Worm (Caenorhabditis elegans) whole organism, L3 larva: ENCODE data around the gene F07F6.7.

Experiments
- ZK546.5 ChIP-seq: sonication (generic microtip); optimal IDR thresholded peaks from 2 replicates; lab custom pipeline; 2017; ENCODE audit warnings: missing biosample characterization, missing genetic modification characterization
- aly-2 ChIP-seq: fragments of 150-350 bp; optimal IDR thresholded peaks from 2 replicates; lab custom pipeline; 2014; ENCODE audit warnings: missing biosample characterization, missing genetic modification characterization
- ama-1 ChIP-seq: fragments of 150-350 bp; optimal IDR thresholded peaks from 2 replicates; lab custom pipeline; 2018
- ceh-28 ChIP-seq: fragments of 150-350 bp; optimal IDR thresholded peaks from 2 replicates; lab custom pipeline; 2014; ENCODE audit warnings: missing biosample characterization, missing genetic modification reagents, missing genetic modification characterization
- elt-1 ChIP-seq: fragments of 150-350 bp; optimal IDR thresholded peaks from 2 replicates; lab custom pipeline; 2014; ENCODE audit warnings: missing biosample characterization, missing genetic modification characterization
- fkh-10 ChIP-seq: sonication (generic microtip); optimal IDR thresholded peaks from 2 replicates; lab custom pipeline; 2017; ENCODE audit warnings: missing biosample characterization, missing genetic modification reagents, missing genetic modification characterization
- lin-39 ChIP-seq: fragments of 150-350 bp; optimal IDR thresholded peaks from 2 replicates; lab custom pipeline; 2018; ENCODE audit warnings: missing biosample characterization, missing genetic modification reagents, missing genetic modification characterization
- mdl-1 ChIP-seq: fragments of 150-350 bp; optimal IDR thresholded peaks from 2 replicates; lab custom pipeline; 2014; ENCODE audit warnings: missing biosample characterization, missing genetic modification characterization
- nhr-12 ChIP-seq: fragments of 150-350 bp; optimal IDR thresholded peaks from 2 replicates; lab custom pipeline; 2014; ENCODE audit warnings: missing biosample characterization, missing genetic modification characterization
- nhr-237 ChIP-seq: fragments of 150-350 bp; optimal IDR thresholded peaks from 2 replicates; lab custom pipeline; 2014; ENCODE audit warnings: missing biosample characterization, missing genetic modification characterization
- nhr-76 ChIP-seq: fragments of 150-350 bp; sonication (generic microtip); optimal IDR thresholded peaks from 5 replicates; lab custom pipeline; 2014; ENCODE audit warnings: missing biosample characterization, missing genetic modification characterization
- nhr-77 ChIP-seq: fragments of 150-350 bp; optimal IDR thresholded peaks from 2 replicates; lab custom pipeline; 2014; ENCODE audit warnings: missing biosample characterization, missing genetic modification characterization
- sea-2 ChIP-seq: fragments of 150-350 bp; sonication (generic microtip); optimal IDR thresholded peaks from 4 replicates; lab custom pipeline; 2014; ENCODE audit warnings: missing biosample characterization, missing genetic modification reagents, missing genetic modification characterization
- ztf-11 ChIP-seq: fragments of 150-350 bp; optimal IDR thresholded peaks from 2 replicates; lab custom pipeline; 2014; ENCODE audit warnings: missing biosample characterization, missing genetic modification characterization

- no peak for TF ChIP-seq ama-1 (lab: Kevin White, UChicago)
- no peak for TF ChIP-seq mdl-1
- no peak for TF ChIP-seq aly-2 (tag; lab: Kevin White, UChicago)
- no peak for TF ChIP-seq ztf-11 (tag; lab: Kevin White, UChicago)
- no peak for TF ChIP-seq elt-1 (tag; lab: Kevin White, UChicago)
- no peak for TF ChIP-seq lin-39 (tag; lab: Kevin White, UChicago)
- no peak for TF ChIP-seq nhr-77 (tag; lab: Kevin White, UChicago)
- no peak for TF ChIP-seq nhr-237
- TF ChIP-seq nhr-12 (tag; lab: Kevin White, UChicago): no peak
- no peak for TF ChIP-seq ZK546.5 (tag; lab: Kevin White, UChicago)
- TF ChIP-seq fkh-10: no peak
- no peak for TF ChIP-seq nhr-76
- no peak for TF ChIP-seq ceh-28 (tag; lab: Kevin White, UChicago)
- no peak for TF ChIP-seq sea-2
Observed at ce11 chrII:5449219-5449618, 25.6 kb upstream of the F07F6.7 start.
